Fruit fly (Drosophila melanogaster) whole organism, embryonic: Measurements from ENCODE around the gene CG31459.
A peak's percentile ranks its signal among the peaks of the same experiment; 100 is the strongest.

ENCODE experiments used
- Abd-B ChIP-seq: fragments of 200-800 bp; sonication (Bioruptor generic); optimal IDR thresholded peaks from 2 replicates; lab custom pipeline; 2018; ENCODE audit warnings: missing biosample characterization, mild to moderate bottlenecking, missing genetic modification characterization, moderate library complexity
- Awh ChIP-seq: fragments of 200-800 bp; sonication (Bioruptor generic); IDR thresholded peaks from 2 replicates; pipeline ENCODE4, ENCODE4 v1.3.6; 2022; ENCODE audit warnings: missing biosample characterization, missing genetic modification characterization
- CG15514 ChIP-seq: fragments of 200-800 bp; sonication (Bioruptor generic); optimal IDR thresholded peaks from 3 replicates; lab custom pipeline; 2017; ENCODE audit warnings: missing biosample characterization, missing genetic modification characterization, mild to moderate bottlenecking, moderate library complexity, missing genetic modification reagents
- CG1602 ChIP-seq: fragments of 200-800 bp; sonication (Bioruptor generic); optimal IDR thresholded peaks from 3 replicates; lab custom pipeline; 2016; ENCODE audit warnings: missing biosample characterization, missing genetic modification characterization
- CG17359 ChIP-seq: fragments of 200-800 bp; sonication (Bioruptor generic); optimal IDR thresholded peaks from 3 replicates; lab custom pipeline; 2018; ENCODE audit warnings: missing biosample characterization, mild to moderate bottlenecking, missing genetic modification characterization, moderate library complexity
- CG17361 ChIP-seq: fragments of 200-800 bp; sonication (Bioruptor generic); IDR thresholded peaks from 3 replicates; pipeline ENCODE4 v1.3.6; 2022; ENCODE audit warnings: missing biosample characterization, missing genetic modification characterization
- CG17568 ChIP-seq: fragments of 200-800 bp; sonication (Bioruptor generic); optimal IDR thresholded peaks from 2 replicates; lab custom pipeline; 2018; ENCODE audit warnings: missing biosample characterization, mild to moderate bottlenecking, missing genetic modification characterization, moderate library complexity
- CG31224 ChIP-seq: fragments of 200-800 bp; sonication (Bioruptor generic); IDR thresholded peaks from 2 replicates; pipeline ENCODE4 v1.3.6; 2022; ENCODE audit warnings: missing biosample characterization, missing genetic modification characterization
- CG31441 ChIP-seq: fragments of 200-800 bp; sonication (Bioruptor generic); IDR thresholded peaks from 2 replicates; pipeline ENCODE4 v1.3.6; 2022; ENCODE audit warnings: missing biosample characterization, missing genetic modification characterization
- CG33213 ChIP-seq: fragments of 200-800 bp; sonication (Bioruptor generic); optimal IDR thresholded peaks from 3 replicates; lab custom pipeline; 2016; ENCODE audit warnings: missing biosample characterization, missing genetic modification characterization
- CG34224 ChIP-seq: fragments of 200-800 bp; sonication (Bioruptor generic); IDR thresholded peaks from 3 replicates; pipeline ENCODE4 v1.3.6; 2022; ENCODE audit warnings: missing biosample characterization, missing genetic modification characterization; ENCODE audit not compliant: partially characterized antibody
- CG6272 ChIP-seq: fragments of 200-800 bp; sonication (Bioruptor generic); IDR thresholded peaks from 2 replicates; pipeline ENCODE4 v1.3.6; 2022; ENCODE audit warnings: missing biosample characterization, missing genetic modification characterization
- CG6765 ChIP-seq: fragments of 200-800 bp; sonication (Bioruptor generic); optimal IDR thresholded peaks from 3 replicates; lab custom pipeline; 2017; ENCODE audit warnings: missing biosample characterization, mild to moderate bottlenecking, missing genetic modification characterization
- CG6854 ChIP-seq: fragments of 200-800 bp; sonication (Bioruptor generic); optimal IDR thresholded peaks from 3 replicates; lab custom pipeline; 2017; ENCODE audit warnings: missing biosample characterization, mild to moderate bottlenecking, missing genetic modification characterization
- CG8089 ChIP-seq: fragments of 200-800 bp; sonication (Bioruptor generic); optimal IDR thresholded peaks from 3 replicates; lab custom pipeline; 2016; ENCODE audit warnings: missing biosample characterization, missing genetic modification characterization
- CG9797 ChIP-seq: fragments of 200-800 bp; sonication (Bioruptor generic); optimal IDR thresholded peaks from 3 replicates; lab custom pipeline; 2018; ENCODE audit warnings: missing biosample characterization, mild to moderate bottlenecking, missing genetic modification characterization
- CoRest ChIP-seq: fragments of 200-800 bp; sonication (Bioruptor generic); optimal IDR thresholded peaks from 3 replicates; lab custom pipeline; 2018; ENCODE audit warnings: missing biosample characterization, mild to moderate bottlenecking, missing genetic modification characterization, moderate library complexity
- Drgx ChIP-seq: fragments of 200-800 bp; sonication (Bioruptor generic); IDR thresholded peaks from 2 replicates; pipeline ENCODE4 v1.3.6; 2022; ENCODE audit warnings: missing biosample characterization, missing genetic modification characterization
- Fer3 ChIP-seq: fragments of 200-800 bp; sonication (Bioruptor generic); optimal IDR thresholded peaks from 2 replicates; lab custom pipeline; 2018; ENCODE audit warnings: missing biosample characterization, mild to moderate bottlenecking, missing genetic modification characterization, moderate library complexity
- GATAe ChIP-seq: fragments of 200-800 bp; sonication (Bioruptor generic); conservative IDR thresholded peaks from 2 replicates; pipeline ENCODE4 v1.3.6; 2022; ENCODE audit warnings: missing biosample characterization, missing genetic modification characterization
- Gsc ChIP-seq: fragments of 200-800 bp; sonication (Bioruptor generic); IDR thresholded peaks from 2 replicates; pipeline ENCODE4 v1.3.6; 2022; ENCODE audit warnings: missing biosample characterization, missing genetic modification characterization
- Hr78 ChIP-seq, 2 experiments: fragments of 200-800 bp in 1 of 2; fragments of >200 bp in 1 of 2; sonication (Bioruptor generic) in 1 of 2; optimal IDR thresholded peaks; 2 replicates each; lab custom pipeline; 2017 to 2019; ENCODE audit warnings: missing biosample characterization in 2 of 2, missing genetic modification characterization in 2 of 2, mild to moderate bottlenecking in 1 of 2, moderate library complexity in 1 of 2
- Jarid2 ChIP-seq: fragments of 200-800 bp; sonication (Bioruptor generic); optimal IDR thresholded peaks from 3 replicates; lab custom pipeline; 2017; ENCODE audit warnings: mild to moderate bottlenecking, missing biosample characterization, missing genetic modification reagents, missing genetic modification characterization
- MBD-R2 ChIP-seq: fragments of 200-800 bp; sonication (Bioruptor generic); IDR thresholded peaks from 2 replicates; pipeline ENCODE4 v1.3.6; 2022; ENCODE audit warnings: missing biosample characterization, missing genetic modification characterization
- Mes4 ChIP-seq: fragments of 200-800 bp; sonication (Bioruptor generic); optimal IDR thresholded peaks from 2 replicates; lab custom pipeline; 2016; ENCODE audit warnings: missing biosample characterization, missing genetic modification characterization
- NC2α ChIP-seq: fragments of 200-800 bp; sonication (Bioruptor generic); optimal IDR thresholded peaks from 2 replicates; lab custom pipeline; 2016; ENCODE audit warnings: missing biosample characterization, missing genetic modification characterization
- abd-A ChIP-seq: fragments of 200-800 bp; sonication (Bioruptor generic); optimal IDR thresholded peaks from 3 replicates; lab custom pipeline; 2019; ENCODE audit warnings: missing biosample characterization, mild to moderate bottlenecking, missing genetic modification characterization, moderate library complexity
- ash1 ChIP-seq: fragments of 200-800 bp; sonication (Bioruptor generic); optimal IDR thresholded peaks from 2 replicates; lab custom pipeline; 2018; ENCODE audit warnings: missing biosample characterization, mild to moderate bottlenecking, missing genetic modification characterization
- ato ChIP-seq: fragments of 200-800 bp; sonication (Bioruptor generic); IDR thresholded peaks from 2 replicates; pipeline ENCODE4 v1.3.6; 2022; ENCODE audit warnings: missing biosample characterization, missing genetic modification characterization; ENCODE audit not compliant: partially characterized antibody
- bab2 ChIP-seq: fragments of 200-800 bp; sonication (Bioruptor generic); optimal IDR thresholded peaks from 2 replicates; lab custom pipeline; 2016; ENCODE audit warnings: missing biosample characterization, missing genetic modification characterization
- btn ChIP-seq: fragments of 200-800 bp; sonication (Bioruptor generic); optimal IDR thresholded peaks from 2 replicates; lab custom pipeline; 2016; ENCODE audit warnings: missing biosample characterization, missing genetic modification characterization
- chif ChIP-seq, 2 experiments: fragments of 200-800 bp; sonication (Bioruptor generic); optimal IDR thresholded peaks; 3 replicates each; lab custom pipeline; 2016; ENCODE audit warnings: missing biosample characterization in 2 of 2, missing genetic modification characterization in 2 of 2
- ci ChIP-seq: fragments of 200-800 bp; sonication (Bioruptor generic); IDR thresholded peaks from 3 replicates; pipeline ENCODE4 v1.3.6; 2022; ENCODE audit warnings: missing biosample characterization, missing genetic modification characterization
- disco-r ChIP-seq: fragments of 200-800 bp; sonication (Bioruptor generic); optimal IDR thresholded peaks from 2 replicates; lab custom pipeline; 2016; ENCODE audit warnings: missing biosample characterization, missing genetic modification characterization
- dm ChIP-seq: fragments of 200-800 bp; sonication (Bioruptor generic); optimal IDR thresholded peaks from 3 replicates; lab custom pipeline; 2016; ENCODE audit warnings: missing biosample characterization, missing genetic modification characterization
- gem ChIP-seq: fragments of 200-800 bp; sonication (Bioruptor generic); optimal IDR thresholded peaks from 2 replicates; lab custom pipeline; 2019; ENCODE audit warnings: missing biosample characterization, mild to moderate bottlenecking, missing genetic modification characterization, moderate library complexity
- h ChIP-seq: fragments of >200 bp; optimal IDR thresholded peaks from 2 replicates; lab custom pipeline; 2017
- hkb ChIP-seq, 2 experiments: fragments of 200-800 bp in 1 of 2; fragments of >200 bp in 1 of 2; sonication (Bioruptor generic) in 1 of 2; IDR thresholded peaks in 1 of 2; optimal IDR thresholded peaks in 1 of 2; 2 replicates each; pipeline versions ENCODE4 v1.3.6 to Lab custom; 2017 to 2022; ENCODE audit warnings: missing biosample characterization in 1 of 2, missing genetic modification characterization in 1 of 2
- ind ChIP-seq: fragments of 200-800 bp; sonication (Bioruptor generic); optimal IDR thresholded peaks from 3 replicates; lab custom pipeline; 2016; ENCODE audit warnings: missing biosample characterization, missing genetic modification characterization
- inv ChIP-seq: fragments of 200-800 bp; sonication (Bioruptor generic); IDR thresholded peaks from 2 replicates; pipeline ENCODE4 v1.3.6; 2022; ENCODE audit warnings: missing biosample characterization, missing genetic modification characterization; ENCODE audit not compliant: partially characterized antibody
- jing ChIP-seq: fragments of 200-800 bp; sonication (Bioruptor generic); optimal IDR thresholded peaks from 2 replicates; lab custom pipeline; 2018; ENCODE audit warnings: missing biosample characterization, mild to moderate bottlenecking, missing genetic modification characterization
- kah ChIP-seq: fragments of 200-800 bp; sonication (Bioruptor generic); optimal IDR thresholded peaks from 2 replicates; lab custom pipeline; 2018; ENCODE audit warnings: missing biosample characterization, mild to moderate bottlenecking, missing genetic modification characterization
- klu ChIP-seq: fragments of 200-800 bp; sonication (Bioruptor generic); IDR thresholded peaks from 2 replicates; pipeline ENCODE4 v1.3.6; 2022; ENCODE audit warnings: missing biosample characterization, missing genetic modification characterization
- onecut ChIP-seq: fragments of 200-800 bp; sonication (Bioruptor generic); IDR thresholded peaks from 2 replicates; pipeline ENCODE4 v1.3.6; 2022; ENCODE audit warnings: missing biosample characterization, missing genetic modification characterization
- pan ChIP-seq, 4 experiments: fragments of >200 bp in 3 of 4; fragments of 200-800 bp in 1 of 4; sonication (Bioruptor generic) in 1 of 4; optimal IDR thresholded peaks in 3 of 4; IDR thresholded peaks in 1 of 4; 2 replicates each; pipeline versions ENCODE4 v1.3.6 to Lab custom; 2017 to 2022; ENCODE audit warnings: missing biosample characterization in 2 of 4, missing genetic modification characterization in 2 of 4, mixed read lengths in 1 of 4
- sens ChIP-seq: fragments of 200-800 bp; sonication (Bioruptor generic); peaks from one replicate; lab custom pipeline; 2016; ENCODE audit warnings: missing biosample characterization, missing genetic modification characterization
- sens-2 ChIP-seq: fragments of 200-800 bp; sonication (Bioruptor generic); IDR thresholded peaks from 2 replicates; pipeline ENCODE4 v1.3.6; 2022; ENCODE audit warnings: missing biosample characterization, missing genetic modification characterization
- trem ChIP-seq: fragments of 200-800 bp; optimal IDR thresholded peaks from 3 replicates; lab custom pipeline; 2019; ENCODE audit warnings: missing biosample characterization, mild to moderate bottlenecking, missing genetic modification characterization, moderate library complexity
- ttk ChIP-seq: fragments of 200-800 bp; sonication (Bioruptor generic); IDR thresholded peaks from 2 replicates; pipeline ENCODE4 v2.1.2; 2022; ENCODE audit warnings: missing biosample characterization, missing genetic modification characterization

The CG31459 gene

dm6 chr3R:19836687-19837086 lies 4.0 kb upstream of the CG31459 start, which contains the start of gene bnl (continued):
- TF ChIP-seq dm (GFP tag; lab: Kevin White, UChicago) = peak; percentile 43
- TF ChIP-seq Abd-B (GFP tag; lab: Kevin White, UChicago) = no peak
- TF ChIP-seq CG33213 (GFP tag; lab: Kevin White, UChicago) = peak; percentile 18
- TF ChIP-seq Drgx (GFP tag; lab: Robert Waterston, UW) = peak; percentile 70
- TF ChIP-seq CG34224 (GFP tag; lab: Robert Waterston, UW) = peak; percentile 65; the same call in 2 of the 3 replicates
- TF ChIP-seq Mes4 (GFP tag; lab: Kevin White, UChicago) = peak; percentile 6
- TF ChIP-seq MBD-R2 (GFP tag; lab: Robert Waterston, UW) = peak; percentile 22; the same call in 1 of the 2 replicates
- TF ChIP-seq klu (GFP tag; lab: Robert Waterston, UW) = peak; percentile 57; the same call in 1 of the 2 replicates
- no peak for TF ChIP-seq CG17359 (tag; lab: Kevin White, UChicago)
- TF ChIP-seq pan (optimal IDR thresholded peaks at IDR 0.05; lab: Kevin White, UChicago) = no peak
- no peak for TF ChIP-seq pan (GFP tag; optimal IDR thresholded peaks at IDR 0.05 in 1 of 2, IDR thresholded peaks at IDR 0.05 in 1 of 2)
- peak; percentile 54 for TF ChIP-seq CG6765 (GFP tag; lab: Kevin White, UChicago)
- TF ChIP-seq abd-A (tag; lab: Kevin White, UChicago) = peak; percentile 57
- TF ChIP-seq hkb (optimal IDR thresholded peaks at IDR 0.05; lab: Kevin White, UChicago) = no peak
- peak; percentile 75 for TF ChIP-seq hkb (GFP tag; IDR thresholded peaks at IDR 0.05; lab: Robert Waterston, UW)
- TF ChIP-seq disco-r (GFP tag; lab: Kevin White, UChicago) = no peak
- peak; percentile 53 for TF ChIP-seq CoRest (tag; lab: Kevin White, UChicago)
- peak; percentile 47 for TF ChIP-seq CG8089 (GFP tag; lab: Kevin White, UChicago)
- TF ChIP-seq CG17361 (GFP tag; lab: Robert Waterston, UW) = 0 out of 3 replicates have a peak, but pooled peaks have one; percentile 21
- TF ChIP-seq CG6272 (GFP tag; lab: Robert Waterston, UW) = no peak
- no peak for TF ChIP-seq ttk (GFP tag; lab: Robert Waterston, UW)
- no peak for TF ChIP-seq ind (GFP tag; lab: Kevin White, UChicago)
- peak; percentile 51 for TF ChIP-seq onecut (GFP tag; lab: Robert Waterston, UW)
- TF ChIP-seq sens-2 (GFP tag; lab: Robert Waterston, UW) = no peak
- TF ChIP-seq jing (GFP tag; lab: Kevin White, UChicago) = peak; percentile 69
- peak; percentile 47; the same call in 1 of the 2 replicates for TF ChIP-seq CG31441 (GFP tag; lab: Robert Waterston, UW)
- peak; percentile 35 for TF ChIP-seq CG15514
- peak; percentile 62; the same call in 1 of the 2 replicates for TF ChIP-seq Awh (GFP tag; lab: Robert Waterston, UW)
- TF ChIP-seq CG17568 (GFP tag; lab: Kevin White, UChicago) = peak; percentile 16
- TF ChIP-seq CG9797 (GFP tag; lab: Kevin White, UChicago) = peak; percentile 3
- TF ChIP-seq GATAe (GFP tag; lab: Robert Waterston, UW) = peak; percentile 22; the same call in 1 of the 2 replicates
- peak; percentile 23 for TF ChIP-seq CG6854 (GFP tag; lab: Kevin White, UChicago)
- TF ChIP-seq Hr78 (GFP tag; optimal IDR thresholded peaks at IDR 0.05; lab: Kevin White, UChicago) = peak in 1 of 2 experiments; percentile 20
- peak; percentile 90 for TF ChIP-seq sens (GFP tag; lab: Kevin White, UChicago)
- no peak for TF ChIP-seq h
- peak; percentile 90 for TF ChIP-seq ci (GFP tag; lab: Robert Waterston, UW)
- TF ChIP-seq trem = peak; percentile 41
- peak; percentile 1 to 3 for TF ChIP-seq chif (GFP tag; optimal IDR thresholded peaks at IDR 0.05; lab: Kevin White, UChicago)
- no peak for TF ChIP-seq CG1602 (GFP tag; lab: Kevin White, UChicago)
- TF ChIP-seq CG31224 (GFP tag; lab: Robert Waterston, UW) = peak; percentile 51; the same call in 1 of the 2 replicates
- no peak for TF ChIP-seq gem (tag; lab: Kevin White, UChicago)
- TF ChIP-seq Jarid2 = peak; percentile 99
- TF ChIP-seq Gsc = no peak
- peak; percentile 77 for TF ChIP-seq ash1
- TF ChIP-seq NC2α (GFP tag; lab: Kevin White, UChicago) = peak; percentile 6
- TF ChIP-seq bab2 (GFP tag; lab: Kevin White, UChicago) = no peak
- no peak for TF ChIP-seq Fer3
- no peak for TF ChIP-seq ato (GFP tag; lab: Robert Waterston, UW)
- peak; percentile 62 for TF ChIP-seq btn (GFP tag; lab: Kevin White, UChicago)
- TF ChIP-seq inv (GFP tag; lab: Robert Waterston, UW) = peak; percentile 8; the same call in 1 of the 2 replicates
- peak; percentile 77 for TF ChIP-seq kah (GFP tag; lab: Kevin White, UChicago)
